Worm (Caenorhabditis elegans): ENCODE results near the gene sec-61.G.
A peak's percentile ranks its signal among the peaks of the same experiment; 100 is the strongest.

Gene sec-61.G

DNA sequence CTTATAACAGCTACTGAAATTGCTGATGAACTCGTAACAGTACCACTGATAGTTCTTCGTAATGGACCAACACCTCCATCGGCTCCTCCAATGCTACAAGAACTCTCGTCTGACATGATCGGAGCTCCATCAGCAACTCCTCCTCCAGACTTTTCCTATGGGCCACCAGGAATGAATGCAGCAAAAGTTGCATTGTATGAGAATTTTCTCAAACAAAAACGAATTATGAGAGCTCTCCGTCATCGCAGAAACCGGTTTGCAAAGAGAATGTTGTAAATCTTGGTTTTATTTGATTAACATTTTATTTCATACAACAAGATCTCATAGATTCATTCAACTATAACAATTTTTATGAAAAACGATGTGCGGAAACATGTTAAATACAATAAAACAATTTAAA is 9.4 kb downstream of the sec-61.G start:
- no peak for TF ChIP-seq F13H6.1 (tag; optimal IDR thresholded peaks at IDR 0.05)
- peak; percentile 83 for TF ChIP-seq Y55F3AM.14 (GFP tag; optimal IDR thresholded peaks at IDR 0.05)

DNA sequence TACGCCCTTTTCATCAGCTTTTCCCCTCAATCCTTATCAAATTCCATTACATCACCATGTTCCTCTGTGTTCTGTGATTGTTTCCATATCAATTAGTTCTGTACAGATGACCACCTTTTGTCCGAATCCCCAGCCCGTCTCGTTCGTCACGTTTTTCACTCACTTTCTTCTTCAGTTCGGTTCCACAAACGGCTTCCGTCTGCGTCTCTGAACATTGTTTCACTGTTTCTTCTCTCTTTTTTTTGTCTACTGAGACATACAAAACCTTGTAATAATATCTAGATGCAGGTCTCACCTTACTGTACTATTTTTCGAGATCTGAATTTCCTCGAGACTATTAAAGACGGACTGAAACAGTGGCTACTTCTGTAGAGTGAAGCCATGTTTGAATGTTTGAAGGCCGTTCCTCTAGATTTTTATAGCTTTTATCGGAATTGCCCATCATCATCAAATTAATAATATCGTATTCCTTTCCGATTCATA is 10.5 kb downstream of the sec-61.G start, which contains the start of gene F32D8.3:
Gene F32D8.3, plus strand, starts transcription at position 433 of the 483 bp plus-strand sequence.
- peak; percentile 16 for TF ChIP-seq sma-9 (GFP tag; optimal IDR thresholded peaks at IDR 0.05)
- no peak for TF ChIP-seq sma-9 (tag; optimal IDR thresholded peaks at IDR 0.05)
- no peak for TF ChIP-seq nhr-10 (tag; optimal IDR thresholded peaks at IDR 0.05)
- no peak for TF ChIP-seq nhr-23 (tag; optimal IDR thresholded peaks at IDR 0.05)
- TF ChIP-seq nhr-25 (tag; optimal IDR thresholded peaks at IDR 0.05) = peak; percentile 19
- TF ChIP-seq blmp-1 (tag; optimal IDR thresholded peaks at IDR 0.05; ENCODE audit: insufficient read depth) = peak; percentile 71
- peak; percentile 39 for TF ChIP-seq nhr-21 (tag; optimal IDR thresholded peaks at IDR 0.05)
- TF ChIP-seq nhr-129 (tag; optimal IDR thresholded peaks at IDR 0.05) = no peak
- TF ChIP-seq unc-62 (GFP tag; optimal IDR thresholded peaks at IDR 0.05) = no peak

ce11 chrV:10883478-10883877 is 13.5 kb downstream of the sec-61.G start, which contains the start of gene F32D8.2:
Gene F32D8.2 (plus strand): TSS chrV:10883778.
- TF ChIP-seq sma-9 (GFP tag; optimal IDR thresholded peaks at IDR 0.05) (no peak), sma-9 (tag; optimal IDR thresholded peaks at IDR 0.05) (no peak), dmd-4 (tag; optimal IDR thresholded peaks at IDR 0.05) (no peak), nhr-237 (tag; optimal IDR thresholded peaks at IDR 0.05) (no peak), ZK546.5 (tag; optimal IDR thresholded peaks at IDR 0.05) (no peak), sma-3 (GFP tag; optimal IDR thresholded peaks at IDR 0.05) (no peak), ceh-16 (tag; optimal IDR thresholded peaks at IDR 0.05) (no peak), unc-55 (GFP tag; optimal IDR thresholded peaks at IDR 0.05) (no peak), crh-2 (tag; optimal IDR thresholded peaks at IDR 0.05) (no peak)

DNA sequence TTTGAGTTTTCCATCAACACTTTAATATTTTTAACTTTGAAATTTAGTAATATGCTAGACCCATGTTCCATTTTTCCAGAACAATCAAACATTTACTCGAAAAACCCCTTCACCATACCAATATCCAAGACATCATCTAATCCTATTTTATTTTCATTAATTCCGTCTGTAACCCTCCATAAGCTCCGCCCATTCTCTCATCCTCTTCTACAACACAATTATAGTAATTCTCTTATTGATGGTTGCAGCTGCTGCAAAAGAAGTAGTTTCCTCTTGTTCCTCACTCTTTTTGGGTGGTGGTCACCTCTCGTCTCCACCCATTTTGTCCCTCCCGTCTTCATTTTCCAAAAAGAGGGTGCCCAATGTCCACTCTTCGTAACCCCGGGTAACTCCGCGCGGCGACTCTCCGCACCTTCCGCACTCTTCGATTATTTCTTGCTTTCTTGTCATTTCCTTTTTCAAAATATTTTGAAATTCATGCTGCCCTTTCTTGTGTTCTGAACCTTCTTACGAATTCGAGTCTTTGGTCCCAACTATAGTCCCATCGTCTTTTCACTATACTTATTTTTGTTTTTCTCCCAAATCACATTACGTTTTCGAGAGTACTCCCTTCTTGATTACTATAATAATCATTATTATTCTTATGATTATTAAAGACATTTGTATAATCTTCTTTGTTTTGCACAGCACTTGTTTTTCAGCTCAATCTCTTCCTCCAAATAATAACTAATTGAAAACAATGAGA is 16.6 kb downstream of the sec-61.G start, which contains the start of gene F32D8.1:
Gene F32D8.1, plus strand, starts transcription at position 695 of the 745 bp plus-strand sequence.
- TF ChIP-seq nhr-6 (tag; optimal IDR thresholded peaks at IDR 0.05) (no peak), nhr-12 (tag; optimal IDR thresholded peaks at IDR 0.05) (no peak), elt-1 (tag; optimal IDR thresholded peaks at IDR 0.05) (no peak), nhr-25 (tag; optimal IDR thresholded peaks at IDR 0.05) (no peak), unc-55 (GFP tag; optimal IDR thresholded peaks at IDR 0.05) (no peak), sem-4 (tag; optimal IDR thresholded peaks at IDR 0.05) (no peak), mdl-1 (tag; optimal IDR thresholded peaks at IDR 0.05) (no peak), lin-39 (tag; optimal IDR thresholded peaks at IDR 0.05) (no peak)

DNA sequence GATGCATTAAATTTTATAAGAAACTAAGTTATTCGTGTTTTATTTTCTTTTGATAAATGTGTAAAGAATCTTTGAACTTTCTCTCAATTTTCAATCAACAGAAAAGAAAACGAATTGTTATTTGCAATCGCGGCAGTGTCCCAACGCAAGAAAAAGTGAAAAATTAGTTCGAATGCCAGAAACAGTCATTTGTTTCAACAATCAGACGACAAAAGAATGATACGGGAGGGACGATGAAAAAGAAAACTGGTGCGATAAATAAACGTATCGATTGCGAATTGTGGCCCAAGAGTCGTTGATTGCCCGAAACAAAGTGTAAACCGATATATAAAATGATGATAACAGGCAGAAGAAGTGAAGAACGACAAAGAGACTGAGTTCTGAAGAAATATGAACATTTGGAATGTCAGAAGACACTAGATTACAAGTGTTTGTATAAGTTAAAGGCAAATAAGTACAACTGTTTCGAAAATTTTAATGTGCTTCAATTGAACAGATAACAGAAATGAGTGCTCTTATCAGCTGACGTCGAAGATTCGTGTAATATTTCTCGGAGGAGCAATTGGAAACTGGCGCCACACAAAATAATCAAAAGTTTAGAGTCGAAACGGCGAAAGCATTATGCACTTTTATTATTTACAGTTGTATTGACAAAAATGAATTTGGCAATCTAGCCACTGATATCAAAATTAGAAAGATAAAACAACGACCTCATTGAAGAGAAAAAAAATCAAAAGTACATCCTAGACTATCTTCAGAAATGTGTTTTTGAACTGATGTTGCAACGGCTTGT is 18.9 kb downstream of the sec-61.G start:
- TF ChIP-seq unc-62 (GFP tag; optimal IDR thresholded peaks at IDR 0.05) = no peak
- TF ChIP-seq egl-27 (tag; optimal IDR thresholded peaks at IDR 0.05) = no peak
- TF ChIP-seq zag-1 (tag; optimal IDR thresholded peaks at IDR 0.05) = no peak
- no peak for TF ChIP-seq nhr-11 (tag; optimal IDR thresholded peaks at IDR 0.05)
- no peak for TF ChIP-seq skn-1 (tag; optimal IDR thresholded peaks at IDR 0.05)
- TF ChIP-seq unc-55 (GFP tag; optimal IDR thresholded peaks at IDR 0.05) = no peak
- TF ChIP-seq nhr-237 (tag; optimal IDR thresholded peaks at IDR 0.05) = no peak
- TF ChIP-seq nhr-10 (tag; optimal IDR thresholded peaks at IDR 0.05) = no peak
- TF ChIP-seq lsy-2 (tag; optimal IDR thresholded peaks at IDR 0.05) = peak in 1 of 2 experiments; percentile 7
- TF ChIP-seq dmd-4 (tag; optimal IDR thresholded peaks at IDR 0.05) = no peak
- peak; percentile 71 for TF ChIP-seq sma-9 (GFP tag; optimal IDR thresholded peaks at IDR 0.05)
- TF ChIP-seq sma-9 (tag; optimal IDR thresholded peaks at IDR 0.05) = no peak
- TF ChIP-seq ztf-11 (tag; optimal IDR thresholded peaks at IDR 0.05) = no peak
- peak; percentile 42 for TF ChIP-seq blmp-1 (tag; optimal IDR thresholded peaks at IDR 0.05; ENCODE audit: insufficient read depth)
- TF ChIP-seq unc-39 (tag; optimal IDR thresholded peaks at IDR 0.05) = no peak
- TF ChIP-seq sma-3 (GFP tag; optimal IDR thresholded peaks at IDR 0.05) = peak; percentile 12
- TF ChIP-seq gmeb-1 (tag; optimal IDR thresholded peaks at IDR 0.05) = peak; percentile 19
- TF ChIP-seq sem-4 (tag; optimal IDR thresholded peaks at IDR 0.05) = no peak
- peak; percentile 1 for TF ChIP-seq C34F6.9 (tag; optimal IDR thresholded peaks at IDR 0.05)
- peak; percentile 13 for TF ChIP-seq nhr-129 (tag; optimal IDR thresholded peaks at IDR 0.05)
- TF ChIP-seq fos-1 (tag; optimal IDR thresholded peaks at IDR 0.05) = peak; percentile 86
- no peak for TF ChIP-seq ztf-4 (tag; optimal IDR thresholded peaks at IDR 0.05)
- peak; percentile 9 for TF ChIP-seq nhr-21 (tag; optimal IDR thresholded peaks at IDR 0.05)
- TF ChIP-seq ceh-82 (tag; optimal IDR thresholded peaks at IDR 0.05) = no peak
- TF ChIP-seq snpc-4 (tag; optimal IDR thresholded peaks at IDR 0.05) = no peak
- TF ChIP-seq F13H6.1 (tag; optimal IDR thresholded peaks at IDR 0.05) = peak; percentile 6
- no peak for TF ChIP-seq alr-1 (tag; optimal IDR thresholded peaks at IDR 0.05)
- no peak for TF ChIP-seq elt-3 (tag; optimal IDR thresholded peaks at IDR 0.05)
- TF ChIP-seq peb-1 (tag; optimal IDR thresholded peaks at IDR 0.05) = no peak
- no peak for TF ChIP-seq nhr-23 (tag; optimal IDR thresholded peaks at IDR 0.05)
